Fruit fly (Drosophila melanogaster): Measurements from ENCODE around the gene CG15643.
A peak's percentile ranks its signal among the peaks of the same experiment; 100 is the strongest.

The CG15643 gene

DNA sequence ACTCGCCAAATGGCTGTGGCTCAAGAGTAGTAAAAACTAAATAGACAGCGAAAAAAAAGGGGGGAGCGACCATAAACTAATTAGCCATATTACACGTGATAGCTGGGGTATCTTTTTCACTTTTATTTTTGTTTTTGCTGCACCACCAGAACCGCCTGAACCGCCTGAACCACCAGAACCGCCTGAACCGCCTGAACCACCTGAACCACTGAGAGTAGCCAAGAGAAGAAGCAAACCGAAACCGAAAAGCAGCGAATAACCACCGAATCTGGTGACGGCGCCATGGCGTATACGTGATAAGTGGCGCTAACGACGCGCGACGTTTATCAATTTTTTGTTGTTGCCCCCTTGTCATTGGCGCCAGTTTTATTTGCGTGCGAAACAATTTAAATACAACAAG, 44.6 kb upstream of the CG15643 start:
- TF ChIP-seq Snoo (tag; optimal IDR thresholded peaks at IDR 0.05) (no peak), gl (tag; optimal IDR thresholded peaks at IDR 0.05) (no peak), CG8301 (tag; optimal IDR thresholded peaks at IDR 0.05) (no peak), CG14655 (GFP tag; optimal IDR thresholded peaks at IDR 0.05) (no peak), Pif1B (GFP tag; optimal IDR thresholded peaks at IDR 0.05) (no peak), CG13204 (GFP tag; optimal IDR thresholded peaks at IDR 0.05) (no peak), CG12605 (GFP tag; IDR thresholded peaks at IDR 0.05) (no peak), EcR (GFP tag; optimal IDR thresholded peaks at IDR 0.05) (no peak), fd96Ca (GFP tag; IDR thresholded peaks at IDR 0.05) (no peak)

dm6 chrX:15616018-15616417, 44.1 kb upstream of the CG15643 start:
- TF ChIP-seq CG10348 (GFP tag; IDR thresholded peaks at IDR 0.05): no peak
- TF ChIP-seq Pif1A (GFP tag; optimal IDR thresholded peaks at IDR 0.05): no peak
- TF ChIP-seq Pif1B (GFP tag; optimal IDR thresholded peaks at IDR 0.05): no peak
- TF ChIP-seq CG13204 (GFP tag; optimal IDR thresholded peaks at IDR 0.05): no peak
- TF ChIP-seq CG34367 (tag; optimal IDR thresholded peaks at IDR 0.05): no peak
- no peak for TF ChIP-seq CG14655 (GFP tag; optimal IDR thresholded peaks at IDR 0.05)
- no peak for TF ChIP-seq CG8301 (tag; optimal IDR thresholded peaks at IDR 0.05)
- TF ChIP-seq Snoo (tag; optimal IDR thresholded peaks at IDR 0.05): no peak
- TF ChIP-seq gl (tag; optimal IDR thresholded peaks at IDR 0.05): no peak
- no peak for TF ChIP-seq Ets98B (GFP tag; IDR thresholded peaks at IDR 0.05)
- no peak for TF ChIP-seq CG4496 (GFP tag; IDR thresholded peaks at IDR 0.05)
- no peak for TF ChIP-seq CG32121 (GFP tag; IDR thresholded peaks at IDR 0.05)
- TF ChIP-seq D1 (tag; optimal IDR thresholded peaks at IDR 0.05): no peak
- no peak for TF ChIP-seq CG12605 (GFP tag; IDR thresholded peaks at IDR 0.05)
- no peak for TF ChIP-seq CG15710 (tag; optimal IDR thresholded peaks at IDR 0.05)
- no peak for TF ChIP-seq CG9948 (tag; optimal IDR thresholded peaks at IDR 0.05)
- TF ChIP-seq rn (GFP tag; IDR thresholded peaks at IDR 0.05): no peak

DNA sequence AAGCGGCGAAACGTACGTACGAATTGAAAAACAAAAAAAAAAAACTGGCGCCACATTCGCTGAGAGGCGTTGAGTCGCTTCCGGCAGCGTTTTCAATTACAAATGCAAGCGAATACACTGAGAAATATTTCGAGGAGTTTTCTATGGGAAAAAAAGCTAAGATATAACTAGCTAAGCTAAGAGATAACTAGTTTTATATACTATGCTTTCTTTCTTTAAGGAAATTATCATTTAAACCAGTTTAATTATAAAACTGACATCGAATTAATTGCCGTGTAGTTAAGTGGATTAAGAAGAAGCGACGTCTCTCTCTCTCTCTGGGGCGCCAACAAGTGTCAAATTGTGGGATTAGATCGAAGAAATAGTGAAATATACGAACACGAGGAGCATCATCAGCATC, 43.5 kb upstream of the CG15643 start:
- TF ChIP-seq CG12605 (GFP tag; IDR thresholded peaks at IDR 0.05) (peak; percentile 75), rn (GFP tag; IDR thresholded peaks at IDR 0.05) (no peak), CG13204 (GFP tag; optimal IDR thresholded peaks at IDR 0.05) (no peak), CG10348 (GFP tag; IDR thresholded peaks at IDR 0.05) (no peak), Snoo (tag; optimal IDR thresholded peaks at IDR 0.05) (peak; percentile 33), Pif1B (GFP tag; optimal IDR thresholded peaks at IDR 0.05) (no peak), gl (tag; optimal IDR thresholded peaks at IDR 0.05) (no peak), CG8159 (tag; optimal IDR thresholded peaks at IDR 0.05) (peak; percentile 51), CG8301 (tag; optimal IDR thresholded peaks at IDR 0.05) (peak; percentile 71), CG4496 (GFP tag; IDR thresholded peaks at IDR 0.05) (peak; percentile 77; the same call in 2 of the 3 replicates), D1 (tag; optimal IDR thresholded peaks at IDR 0.05) (no peak), fd96Ca (GFP tag; IDR thresholded peaks at IDR 0.05) (no peak), EcR (GFP tag; optimal IDR thresholded peaks at IDR 0.05) (no peak), CG17806 (tag; optimal IDR thresholded peaks at IDR 0.05) (peak; percentile 51), Pif1A (GFP tag; optimal IDR thresholded peaks at IDR 0.05) (peak; percentile 28), CG14655 (GFP tag; optimal IDR thresholded peaks at IDR 0.05) (peak; percentile 73), CG15710 (tag; optimal IDR thresholded peaks at IDR 0.05) (peak; percentile 27), CG34367 (tag; optimal IDR thresholded peaks at IDR 0.05) (peak; percentile 19), Ets98B (GFP tag; IDR thresholded peaks at IDR 0.05) (peak; percentile 49), CG32121 (GFP tag; IDR thresholded peaks at IDR 0.05) (peak; percentile 63), CG9948 (tag; optimal IDR thresholded peaks at IDR 0.05) (peak; percentile 50)

DNA sequence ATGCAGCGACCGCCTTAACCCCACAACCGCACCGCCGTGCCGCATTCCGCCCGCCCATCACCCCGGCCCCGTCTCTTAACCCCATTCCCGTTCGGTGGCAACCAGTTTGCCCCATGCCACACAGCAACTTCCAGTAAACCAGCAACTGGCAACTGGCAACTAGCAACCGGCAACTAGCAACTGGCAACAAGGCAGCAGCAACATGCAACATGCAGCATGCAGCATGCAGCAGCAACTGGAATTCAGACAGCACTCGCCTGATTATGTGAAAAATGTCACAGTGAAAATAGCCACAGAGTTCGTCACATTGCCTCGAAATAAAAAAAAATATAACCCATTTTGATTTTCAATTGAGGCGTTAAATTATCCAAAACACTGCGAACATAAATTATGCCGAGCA, 39.8 kb upstream of the CG15643 start:
- TF ChIP-seq CG13204 (GFP tag; optimal IDR thresholded peaks at IDR 0.05): peak; percentile 75
- TF ChIP-seq CG4496 (GFP tag; IDR thresholded peaks at IDR 0.05): peak; percentile 31; the same call in 1 of the 3 replicates
- TF ChIP-seq Snoo (tag; optimal IDR thresholded peaks at IDR 0.05): no peak
- no peak for TF ChIP-seq D1 (tag; optimal IDR thresholded peaks at IDR 0.05)
- peak; percentile 5; the same call in 1 of the 2 replicates for TF ChIP-seq CG12605 (GFP tag; IDR thresholded peaks at IDR 0.05)
- TF ChIP-seq Ets98B (GFP tag; IDR thresholded peaks at IDR 0.05): no peak
- TF ChIP-seq CG9948 (tag; optimal IDR thresholded peaks at IDR 0.05): no peak
- TF ChIP-seq CG32121 (GFP tag; IDR thresholded peaks at IDR 0.05): no peak
- TF ChIP-seq CG10348 (GFP tag; IDR thresholded peaks at IDR 0.05): no peak
- TF ChIP-seq EcR (GFP tag; optimal IDR thresholded peaks at IDR 0.05): no peak
- TF ChIP-seq CG34367 (tag; optimal IDR thresholded peaks at IDR 0.05): no peak
- TF ChIP-seq fd96Ca (GFP tag; IDR thresholded peaks at IDR 0.05): no peak

DNA sequence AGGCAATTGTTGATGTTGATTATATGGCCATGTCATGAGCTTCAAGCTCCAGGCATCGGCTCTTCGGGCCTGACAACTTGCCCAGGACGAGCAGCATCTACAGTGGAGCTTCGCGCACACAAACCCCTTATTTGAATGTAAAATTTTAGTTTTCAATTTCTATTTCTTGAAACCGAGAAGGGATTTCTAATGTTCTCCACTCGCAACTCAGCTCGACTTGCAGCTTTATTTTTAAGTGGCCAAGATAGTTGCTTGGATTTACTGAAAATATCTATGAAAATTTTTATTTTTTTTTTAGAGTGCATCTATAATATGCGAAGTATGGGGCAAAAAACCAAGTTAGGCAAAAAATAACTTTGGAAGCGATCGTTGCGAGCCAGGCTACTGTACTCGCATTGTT, 39.0 kb upstream of the CG15643 start:
- TF ChIP-seq Pif1B (GFP tag; optimal IDR thresholded peaks at IDR 0.05): no peak
- TF ChIP-seq gl (tag; optimal IDR thresholded peaks at IDR 0.05): no peak
- TF ChIP-seq CG8159 (tag; optimal IDR thresholded peaks at IDR 0.05): peak; percentile 14
- no peak for TF ChIP-seq CG10348 (GFP tag; IDR thresholded peaks at IDR 0.05)
- peak; percentile 31 for TF ChIP-seq CG17806 (tag; optimal IDR thresholded peaks at IDR 0.05)
- TF ChIP-seq CG15710 (tag; optimal IDR thresholded peaks at IDR 0.05): peak; percentile 12
- no peak for TF ChIP-seq Snoo (tag; optimal IDR thresholded peaks at IDR 0.05)
- TF ChIP-seq CG4496 (GFP tag; IDR thresholded peaks at IDR 0.05): peak; percentile 35; the same call in 1 of the 3 replicates
- peak; percentile 27 for TF ChIP-seq CG9948 (tag; optimal IDR thresholded peaks at IDR 0.05)
- peak; percentile 35 for TF ChIP-seq CG8301 (tag; optimal IDR thresholded peaks at IDR 0.05)
- no peak for TF ChIP-seq Ets98B (GFP tag; IDR thresholded peaks at IDR 0.05)
- no peak for TF ChIP-seq fd96Ca (GFP tag; IDR thresholded peaks at IDR 0.05)
- peak; percentile 61 for TF ChIP-seq CG14655 (GFP tag; optimal IDR thresholded peaks at IDR 0.05)
- peak; percentile 26 for TF ChIP-seq Pif1A (GFP tag; optimal IDR thresholded peaks at IDR 0.05)

DNA sequence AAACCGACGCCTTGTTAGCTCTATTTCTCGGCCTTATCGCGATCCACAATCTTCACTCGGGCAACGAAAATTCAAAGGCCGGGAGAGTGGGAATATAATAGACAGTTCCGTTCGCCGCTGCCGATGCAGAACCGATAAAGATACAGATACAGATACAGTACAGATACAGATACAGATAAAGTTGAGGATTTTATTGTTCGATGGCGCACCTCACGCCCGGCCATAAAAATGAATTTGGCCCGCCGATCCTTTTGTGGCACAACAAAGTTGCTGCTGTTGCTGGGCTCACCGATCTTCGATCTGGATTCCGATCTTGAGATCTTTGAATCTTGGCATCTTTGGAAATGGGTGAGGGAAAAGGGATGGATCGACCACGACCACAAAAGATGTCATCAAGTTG, 38.2 kb upstream of the CG15643 start:
- TF ChIP-seq D1 (tag; optimal IDR thresholded peaks at IDR 0.05) (no peak), CG4496 (GFP tag; IDR thresholded peaks at IDR 0.05) (no peak), CG9948 (tag; optimal IDR thresholded peaks at IDR 0.05) (no peak), CG32121 (GFP tag; IDR thresholded peaks at IDR 0.05) (no peak), CG8301 (tag; optimal IDR thresholded peaks at IDR 0.05) (no peak), CG14655 (GFP tag; optimal IDR thresholded peaks at IDR 0.05) (no peak), fd96Ca (GFP tag; IDR thresholded peaks at IDR 0.05) (no peak), CG13204 (GFP tag; optimal IDR thresholded peaks at IDR 0.05) (no peak), CG10348 (GFP tag; IDR thresholded peaks at IDR 0.05) (no peak), Ets98B (GFP tag; IDR thresholded peaks at IDR 0.05) (no peak), Pif1A (GFP tag; optimal IDR thresholded peaks at IDR 0.05) (no peak), Pif1B (GFP tag; optimal IDR thresholded peaks at IDR 0.05) (no peak)

All from whole organism, pupa.